Worm (Caenorhabditis elegans): ENCODE results near the gene vit-2.

- TF ChIP-seq tab-1 (GFP tag; IDR thresholded peaks at IDR 0.05) (no peak), flt-1 (GFP tag; IDR thresholded peaks at IDR 0.05) (no peak), ref-1 (GFP tag; conservative IDR thresholded peaks at IDR 0.05) (no peak), ztf-29 (GFP tag; IDR thresholded peaks at IDR 0.05) (no peak), cog-1 (tag; optimal IDR thresholded peaks at IDR 0.05) (no peak), T22C8.4 (GFP tag; IDR thresholded peaks at IDR 0.05) (no peak), med-1 (GFP tag; optimal IDR thresholded peaks at IDR 0.05; ENCODE audit: insufficient read depth) (no peak), ztf-23 (GFP tag; IDR thresholded peaks at IDR 0.05) (no peak), klf-2 (GFP tag; conservative IDR thresholded peaks at IDR 0.05) (no peak)
Observed at ce11 chrX:5106187-5106694, 5.4 kb downstream of the vit-2 start.

All from whole organism, midembryonic.